Fruit fly (Drosophila melanogaster): Measurements from ENCODE around the gene CG7246.

DNA sequence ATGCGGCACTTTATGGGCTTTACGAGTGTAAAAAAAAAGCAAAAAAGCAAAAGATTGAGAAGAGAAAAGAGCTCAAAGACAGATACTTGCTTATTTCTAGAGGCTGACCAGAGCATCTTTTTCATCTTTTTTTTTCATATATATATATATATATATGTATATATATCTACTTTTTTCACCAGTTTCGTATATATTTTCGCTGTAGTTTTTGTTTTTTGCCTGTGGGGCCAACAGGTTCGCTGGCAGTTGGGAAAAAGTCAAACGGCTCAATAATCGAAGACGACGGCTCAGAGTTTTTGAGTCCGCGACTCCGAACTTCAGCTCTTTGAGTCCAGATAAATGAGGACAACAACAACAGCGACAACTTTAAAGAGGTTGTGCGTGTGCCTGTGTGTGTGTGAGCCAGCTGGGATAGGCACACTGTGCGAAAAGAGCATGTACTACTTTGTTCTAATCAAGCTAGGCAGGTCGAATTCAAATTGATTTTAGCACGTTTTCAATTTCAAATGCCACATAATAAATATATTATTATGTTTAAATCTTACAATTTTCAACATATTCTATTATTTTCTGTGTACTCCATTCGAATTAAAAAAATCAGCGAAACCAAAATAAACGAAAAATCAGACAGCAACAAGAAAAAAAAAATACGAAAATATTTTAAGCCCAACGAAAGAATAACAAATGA is 13.9 kb downstream of the CG7246 start:
- TF ChIP-seq CTCF (optimal IDR thresholded peaks at IDR 0.05) (no peak), CG8478 (optimal IDR thresholded peaks at IDR 0.05) (no peak)
